Worm (Caenorhabditis elegans) whole organism, late embryonic: ENCODE data around the gene W07B8.4.

Experiments
- C08G9.2 ChIP-seq: sonication (generic microtip); optimal IDR thresholded peaks from 2 replicates; lab custom pipeline; 2016; ENCODE audit warnings: mild to moderate bottlenecking, missing genetic modification characterization, moderate library complexity, missing compliant biosample characterization
- F13H6.1 ChIP-seq: sonication (generic microtip); optimal IDR thresholded peaks from 2 replicates; lab custom pipeline; 2016; ENCODE audit warnings: missing genetic modification characterization, missing compliant biosample characterization
- T23F11.4 ChIP-seq: fragments of 200-800 bp; sonication (Bioruptor generic); optimal IDR thresholded peaks from 2 replicates; lab custom pipeline; 2018; ENCODE audit warnings: mild to moderate bottlenecking, missing genetic modification characterization, missing compliant biosample characterization
- Y22D7AL.16 ChIP-seq: sonication (generic microtip); optimal IDR thresholded peaks from 2 replicates; lab custom pipeline; 2016; ENCODE audit warnings: missing genetic modification characterization, missing compliant biosample characterization
- ahr-1 ChIP-seq: sonication (generic microtip); optimal IDR thresholded peaks from 2 replicates; lab custom pipeline; 2016; ENCODE audit warnings: missing genetic modification characterization, missing compliant biosample characterization
- ama-1 ChIP-seq: fragments of 150-350 bp; optimal IDR thresholded peaks from 2 replicates; lab custom pipeline; 2014
- ceh-19 ChIP-seq: fragments of 200-800 bp; sonication (Bioruptor generic); optimal IDR thresholded peaks from 2 replicates; lab custom pipeline; 2018; ENCODE audit warnings: mild to moderate bottlenecking, missing genetic modification characterization, missing compliant biosample characterization
- ceh-22 ChIP-seq: sonication (generic microtip); optimal IDR thresholded peaks from 2 replicates; lab custom pipeline; 2017; ENCODE audit warnings: missing biosample characterization, missing genetic modification characterization
- ceh-24 ChIP-seq: sonication (generic microtip); optimal IDR thresholded peaks from 2 replicates; lab custom pipeline; 2016; ENCODE audit warnings: mild to moderate bottlenecking, missing genetic modification characterization, missing compliant biosample characterization
- ceh-30 ChIP-seq: fragments of 150-350 bp; optimal IDR thresholded peaks from 2 replicates; lab custom pipeline; 2014; ENCODE audit warnings: missing biosample characterization, missing genetic modification characterization
- ceh-45 ChIP-seq: fragments of 200-800 bp; sonication (Bioruptor generic); IDR thresholded peaks from 2 replicates; pipeline ENCODE4 v1.3.6; 2022; ENCODE audit warnings: missing genetic modification reagents, missing genetic modification characterization, missing compliant biosample characterization
- ceh-48 ChIP-seq: sonication (generic microtip); optimal IDR thresholded peaks from 2 replicates; lab custom pipeline; 2016; ENCODE audit warnings: missing genetic modification characterization, inconsistent platforms, missing compliant biosample characterization
- ceh-9 ChIP-seq: sonication (generic microtip); optimal IDR thresholded peaks from 2 replicates; lab custom pipeline; 2016; ENCODE audit warnings: mild to moderate bottlenecking, missing genetic modification characterization, inconsistent platforms, missing compliant biosample characterization
- dmd-4 ChIP-seq: sonication (generic microtip); optimal IDR thresholded peaks from 2 replicates; lab custom pipeline; 2016; ENCODE audit warnings: borderline replicate concordance, missing genetic modification characterization, missing compliant biosample characterization
- dve-1 ChIP-seq: sonication (generic microtip); optimal IDR thresholded peaks from 2 replicates; lab custom pipeline; 2017; ENCODE audit warnings: antibody characterized with exemption, mild to moderate bottlenecking, missing genetic modification characterization, missing compliant biosample characterization
- elt-2 ChIP-seq: sonication (generic microtip); optimal IDR thresholded peaks from 2 replicates; lab custom pipeline; 2016; ENCODE audit warnings: missing genetic modification reagents, missing genetic modification characterization, missing compliant biosample characterization
- elt-4 ChIP-seq: sonication (generic microtip); optimal IDR thresholded peaks from 2 replicates; lab custom pipeline; 2016; ENCODE audit warnings: missing genetic modification characterization, missing compliant biosample characterization
- eyg-1 ChIP-seq: sonication (generic microtip); optimal IDR thresholded peaks from 2 replicates; lab custom pipeline; 2016; ENCODE audit warnings: missing genotype, missing genetic modification characterization, missing compliant biosample characterization
- fax-1 ChIP-seq: sonication (generic microtip); optimal IDR thresholded peaks from 2 replicates; lab custom pipeline; 2016; ENCODE audit warnings: missing genotype, missing genetic modification characterization, missing compliant biosample characterization
- fkh-10 ChIP-seq: fragments of 150-350 bp; optimal IDR thresholded peaks from 2 replicates; lab custom pipeline; 2014; ENCODE audit warnings: missing biosample characterization, missing genetic modification reagents, missing genetic modification characterization
- hlh-13 ChIP-seq: fragments of 200-800 bp; sonication (Bioruptor generic); optimal IDR thresholded peaks from 2 replicates; lab custom pipeline; 2018; ENCODE audit warnings: mild to moderate bottlenecking, missing genetic modification characterization, missing compliant biosample characterization
- hlh-15 ChIP-seq: sonication (generic microtip); optimal IDR thresholded peaks from 2 replicates; lab custom pipeline; 2016; ENCODE audit warnings: missing genetic modification characterization, missing compliant biosample characterization
- hlh-30 ChIP-seq: sonication (generic microtip); optimal IDR thresholded peaks from 2 replicates; lab custom pipeline; 2017; ENCODE audit warnings: antibody characterized with exemption, missing genetic modification characterization, missing compliant biosample characterization; ENCODE audit not compliant: insufficient read depth
- madf-2 ChIP-seq: sonication (generic microtip); optimal IDR thresholded peaks from 2 replicates; lab custom pipeline; 2017; ENCODE audit warnings: missing genetic modification characterization, missing compliant biosample characterization
- nfya-1 ChIP-seq: sonication (generic microtip); optimal IDR thresholded peaks from 2 replicates; lab custom pipeline; 2017; ENCODE audit warnings: missing genetic modification characterization, mild to moderate bottlenecking, missing compliant biosample characterization, antibody characterized with exemption, moderate library complexity
- nhr-11 ChIP-seq: fragments of 150-350 bp; optimal IDR thresholded peaks from 2 replicates; lab custom pipeline; 2014; ENCODE audit warnings: missing biosample characterization, missing genetic modification characterization
- nhr-232 ChIP-seq: sonication (generic microtip); optimal IDR thresholded peaks from 2 replicates; lab custom pipeline; 2016; ENCODE audit warnings: missing genetic modification characterization, missing compliant biosample characterization
- npax-4 ChIP-seq: sonication (generic microtip); optimal IDR thresholded peaks from 2 replicates; lab custom pipeline; 2016; ENCODE audit warnings: missing genetic modification characterization, missing compliant biosample characterization
- odd-2 ChIP-seq: sonication (generic microtip); optimal IDR thresholded peaks from 2 replicates; lab custom pipeline; 2017; ENCODE audit warnings: antibody characterized with exemption, mild to moderate bottlenecking, missing genetic modification characterization, missing compliant biosample characterization
- pat-9 ChIP-seq: fragments of 200-800 bp; sonication (Bioruptor generic); optimal IDR thresholded peaks from 2 replicates; lab custom pipeline; 2018; ENCODE audit warnings: mild to moderate bottlenecking, missing genetic modification characterization, moderate library complexity, missing compliant biosample characterization
- pax-1 ChIP-seq: fragments of 150-350 bp; optimal IDR thresholded peaks from 2 replicates; lab custom pipeline; 2014; ENCODE audit warnings: missing biosample characterization, missing genetic modification characterization
- pha-2 ChIP-seq: sonication (generic microtip); optimal IDR thresholded peaks from 2 replicates; lab custom pipeline; 2017; ENCODE audit warnings: mild to moderate bottlenecking, missing genetic modification characterization, missing compliant biosample characterization
- pha-4 ChIP-seq: fragments of 150-350 bp; optimal IDR thresholded peaks from 2 replicates; lab custom pipeline; 2018; ENCODE audit warnings: missing biosample characterization, missing genetic modification reagents, missing genetic modification characterization
- pros-1 ChIP-seq: fragments of 150-350 bp; optimal IDR thresholded peaks from 2 replicates; lab custom pipeline; 2014; ENCODE audit warnings: missing biosample characterization, missing genetic modification reagents, missing genetic modification characterization
- ref-2 ChIP-seq: sonication (generic microtip); optimal IDR thresholded peaks from 2 replicates; lab custom pipeline; 2016; ENCODE audit warnings: missing genetic modification characterization, missing compliant biosample characterization
- rnt-1 ChIP-seq: sonication (generic microtip); optimal IDR thresholded peaks from 2 replicates; lab custom pipeline; 2016; ENCODE audit warnings: missing genetic modification characterization, missing compliant biosample characterization
- sdc-2 ChIP-seq: sonication (generic microtip); optimal IDR thresholded peaks from 2 replicates; lab custom pipeline; 2016; ENCODE audit warnings: missing genotype, missing genetic modification characterization, missing compliant biosample characterization
- sox-2 ChIP-seq: fragments of 200-800 bp; sonication (Bioruptor generic); IDR thresholded peaks from 2 replicates; pipeline ENCODE4 v1.3.6; 2022; ENCODE audit warnings: missing genetic modification reagents, missing genetic modification characterization, missing compliant biosample characterization
- sox-4 ChIP-seq: sonication (generic microtip); optimal IDR thresholded peaks from 2 replicates; lab custom pipeline; 2017; ENCODE audit warnings: mild to moderate bottlenecking, missing genetic modification characterization, inconsistent platforms, missing compliant biosample characterization
- tbx-2 ChIP-seq: sonication (generic microtip); optimal IDR thresholded peaks from 2 replicates; lab custom pipeline; 2016; ENCODE audit warnings: missing genetic modification characterization, missing compliant biosample characterization
- tbx-7 ChIP-seq: sonication (generic microtip); optimal IDR thresholded peaks from 2 replicates; lab custom pipeline; 2016; ENCODE audit warnings: missing genotype, missing genetic modification characterization, missing compliant biosample characterization
- unc-3 ChIP-seq, 2 experiments: fragments of 200-800 bp in 1 of 2; sonication (Bioruptor generic) in 1 of 2; sonication (generic microtip) in 1 of 2; conservative IDR thresholded peaks in 1 of 2; optimal IDR thresholded peaks in 1 of 2; 2 replicates each; pipeline versions ENCODE4 v1.3.6 to Lab custom; 2016 to 2022; ENCODE audit warnings: missing compliant biosample characterization in 2 of 2, missing genetic modification characterization in 2 of 2, missing genetic modification reagents in 1 of 2
- unc-42 ChIP-seq: sonication (generic microtip); optimal IDR thresholded peaks from 2 replicates; lab custom pipeline; 2016; ENCODE audit warnings: missing genotype, missing genetic modification characterization, missing compliant biosample characterization
- unc-86 ChIP-seq: sonication (generic microtip); optimal IDR thresholded peaks from 2 replicates; lab custom pipeline; 2016; ENCODE audit warnings: missing genetic modification characterization, missing compliant biosample characterization
- ztf-16 ChIP-seq: sonication (generic microtip); optimal IDR thresholded peaks from 2 replicates; lab custom pipeline; 2017; ENCODE audit warnings: missing genetic modification characterization, missing compliant biosample characterization

W07B8.4 gene

DNA sequence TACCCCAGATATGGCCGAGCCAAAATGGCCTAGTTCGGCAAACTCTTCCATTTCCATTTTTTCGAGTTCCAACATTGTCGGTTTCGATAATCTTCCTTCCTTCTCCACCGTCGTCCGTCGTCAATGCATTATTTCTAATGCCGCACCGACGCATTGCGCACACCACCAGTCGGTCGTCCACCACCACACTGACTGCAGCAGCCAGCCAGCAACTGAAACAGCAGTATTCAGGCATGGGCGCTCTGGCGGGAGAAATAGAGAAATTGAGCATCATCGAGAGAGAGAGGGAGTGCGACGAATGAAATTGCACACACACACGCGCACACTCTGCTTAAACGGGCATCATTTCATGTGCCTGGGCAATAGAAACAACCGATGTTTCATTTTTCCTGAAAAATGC, 22.2 kb upstream of the W07B8.4 start (continued):
- peak; percentile 12 for TF ChIP-seq rnt-1 (tag; lab: Kevin White, UChicago)
- TF ChIP-seq sox-2: no peak
- TF ChIP-seq pros-1 (tag; lab: Kevin White, UChicago): no peak
- no peak for TF ChIP-seq ahr-1 (tag; lab: Kevin White, UChicago)
- TF ChIP-seq Y22D7AL.16 (tag; lab: Kevin White, UChicago): no peak
- no peak for TF ChIP-seq fkh-10 (GFP tag; lab: Kevin White, UChicago)
- TF ChIP-seq elt-2 (tag; lab: Kevin White, UChicago): no peak
- TF ChIP-seq npax-4 (tag; lab: Kevin White, UChicago): no peak
- no peak for TF ChIP-seq hlh-15 (tag; lab: Kevin White, UChicago)
- no peak for TF ChIP-seq pha-2 (tag; lab: Kevin White, UChicago)
- no peak for TF ChIP-seq ama-1 (lab: Kevin White, UChicago)
- no peak for TF ChIP-seq odd-2
- no peak for TF ChIP-seq dve-1 (tag; lab: Kevin White, UChicago)
- no peak for TF ChIP-seq sox-4 (tag; lab: Kevin White, UChicago)
- TF ChIP-seq sdc-2 (tag; lab: Kevin White, UChicago): peak; percentile 25
- TF ChIP-seq ceh-30 (tag; lab: Kevin White, UChicago): no peak
- TF ChIP-seq, all 69 proteins: peak for 15

DNA sequence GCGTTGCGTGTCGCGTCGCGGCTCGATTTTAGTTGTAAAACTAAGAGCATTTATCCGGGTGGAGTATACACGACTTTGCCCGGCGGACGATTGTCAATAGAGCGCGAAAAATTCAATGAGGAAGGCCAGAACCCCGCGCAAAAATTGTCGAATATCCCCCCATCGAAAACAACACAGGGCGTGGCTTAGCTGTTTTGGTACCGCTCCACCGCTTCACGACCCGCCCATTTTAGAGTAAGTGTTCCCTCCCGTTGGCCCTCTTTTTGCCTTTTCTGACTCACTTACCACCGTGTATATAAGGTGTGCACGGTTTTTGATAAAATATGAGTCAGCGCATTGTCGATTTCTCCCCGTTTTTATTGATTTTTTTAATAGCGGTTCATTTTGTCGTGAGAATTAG, 21.7 kb upstream of the W07B8.4 start:
- TF ChIP-seq pax-1 (tag; lab: Kevin White, UChicago) (no peak), hlh-13 (peak; percentile 16), madf-2 (tag; lab: Kevin White, UChicago) (no peak), ceh-30 (tag; lab: Kevin White, UChicago) (no peak)

DNA sequence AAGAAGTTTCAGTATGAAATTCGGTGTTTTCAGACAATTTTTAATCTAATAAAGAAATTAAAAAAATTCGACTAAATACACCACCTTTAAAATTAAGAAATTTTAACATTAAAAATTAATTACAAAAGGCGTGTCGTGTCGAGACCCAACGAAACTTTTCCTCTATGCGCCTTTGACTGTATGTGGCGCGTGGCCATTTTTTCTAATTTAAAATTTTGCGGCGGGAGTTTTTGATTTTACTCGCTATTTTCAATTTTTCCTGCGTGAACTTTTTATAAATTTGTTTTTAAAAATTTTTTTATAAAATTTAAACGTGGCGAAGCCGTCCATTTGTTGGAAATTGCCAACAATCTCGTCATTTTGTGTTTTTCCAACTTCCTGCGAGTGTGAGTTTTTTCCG, 21.0 kb upstream of the W07B8.4 start:
- TF ChIP-seq dve-1 (tag; lab: Kevin White, UChicago): no peak
- TF ChIP-seq unc-86 (tag; lab: Kevin White, UChicago): no peak
- no peak for TF ChIP-seq ceh-22 (tag; lab: Kevin White, UChicago)
- no peak for TF ChIP-seq nhr-232 (tag; lab: Kevin White, UChicago)

DNA sequence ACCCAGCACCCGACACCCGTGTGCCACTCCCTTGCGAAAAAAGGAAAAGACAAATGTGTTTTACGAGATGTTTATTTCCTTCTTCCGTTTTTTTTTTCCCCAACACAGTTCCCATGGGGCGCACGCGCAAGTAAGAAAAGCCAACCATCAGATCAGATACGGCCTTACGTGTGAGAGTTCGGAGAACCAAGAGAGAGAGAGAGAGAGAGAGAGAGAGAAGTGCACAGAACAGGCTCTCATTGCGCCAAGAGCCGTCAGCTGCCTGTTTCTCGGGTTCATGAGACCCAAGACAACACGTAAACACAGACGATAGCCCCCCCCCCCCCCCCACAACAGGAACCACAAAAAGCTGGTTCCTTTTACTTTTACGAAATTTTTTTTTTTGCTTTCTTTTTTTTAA, 20.1 kb upstream of the W07B8.4 start:
- no peak for TF ChIP-seq ceh-30 (tag; lab: Kevin White, UChicago)
- no peak for TF ChIP-seq ceh-48 (tag; lab: Kevin White, UChicago)
- no peak for TF ChIP-seq unc-42 (tag; lab: Kevin White, UChicago)
- no peak for TF ChIP-seq dmd-4 (tag; lab: Kevin White, UChicago)
- no peak for TF ChIP-seq tbx-7 (tag; lab: Kevin White, UChicago)
- no peak for TF ChIP-seq ceh-9 (tag; lab: Kevin White, UChicago)
- no peak for TF ChIP-seq eyg-1 (tag; lab: Kevin White, UChicago)
- TF ChIP-seq sdc-2 (tag; lab: Kevin White, UChicago): no peak
- no peak for TF ChIP-seq nfya-1
- no peak for TF ChIP-seq pros-1 (tag; lab: Kevin White, UChicago)
- no peak for TF ChIP-seq unc-3 (GFP tag; conservative IDR thresholded peaks at IDR 0.05; lab: Robert Waterston, UW)
- no peak for TF ChIP-seq unc-3 (tag; optimal IDR thresholded peaks at IDR 0.05; lab: Kevin White, UChicago)
- TF ChIP-seq nhr-11 (tag; lab: Kevin White, UChicago): no peak
- no peak for TF ChIP-seq elt-4
- no peak for TF ChIP-seq ceh-45 (GFP tag; lab: Robert Waterston, UW)
- no peak for TF ChIP-seq hlh-30 (tag; lab: Kevin White, UChicago)
- TF ChIP-seq pha-4: no peak

DNA sequence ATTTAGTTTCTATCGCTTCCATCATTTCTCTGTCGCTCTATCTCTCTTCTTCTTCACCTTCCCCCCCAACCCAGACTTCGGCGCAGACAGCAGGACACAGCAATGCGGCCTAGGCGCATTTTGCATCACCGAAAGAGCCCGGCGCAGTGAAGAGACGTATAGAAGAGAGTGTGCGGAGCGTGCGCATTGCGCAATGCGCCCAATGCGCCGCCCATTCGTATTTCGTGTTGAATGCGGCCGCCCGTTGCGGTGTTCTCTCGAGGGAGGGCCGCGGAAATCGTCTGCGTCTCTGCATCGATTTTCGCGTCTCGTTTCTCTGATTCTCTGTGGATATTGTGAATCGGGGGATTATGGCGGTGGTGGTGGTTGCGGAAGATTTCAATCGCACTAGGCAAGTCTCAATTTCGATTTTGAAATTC, 19.6 kb upstream of the W07B8.4 start:
- TF ChIP-seq C08G9.2 (tag; lab: Kevin White, UChicago) (peak; percentile 59), pat-9 (tag; lab: Kevin White, UChicago) (peak; percentile 57), unc-86 (tag; lab: Kevin White, UChicago) (peak; percentile 96), ceh-24 (no peak), ref-2 (tag; lab: Kevin White, UChicago) (peak; percentile 98), ceh-19 (GFP tag; lab: Kevin White, UChicago) (peak; percentile 68), F13H6.1 (peak; percentile 93), nfya-1 (peak; percentile 97), fax-1 (tag; lab: Kevin White, UChicago) (peak; percentile 22), T23F11.4 (GFP tag; lab: Kevin White, UChicago) (peak; percentile 88), hlh-13 (peak; percentile 25), nhr-11 (tag; lab: Kevin White, UChicago) (no peak), ceh-9 (tag; lab: Kevin White, UChicago) (no peak), tbx-2 (tag; lab: Kevin White, UChicago) (peak; percentile 99), ztf-16 (tag; lab: Kevin White, UChicago) (peak; percentile 8), nhr-232 (tag; lab: Kevin White, UChicago) (peak; percentile 21), pha-2 (tag; lab: Kevin White, UChicago) (peak; percentile 64)
